Worm (Caenorhabditis elegans) whole organism, mixed stage, embryonic: ENCODE data around the gene pho-6.

ENCODE experiments used
- ceh-83 ChIP-seq: fragments of 200-800 bp; sonication (Bioruptor generic); optimal IDR thresholded peaks from 2 replicates; lab custom pipeline; 2018; ENCODE audit warnings: mild to moderate bottlenecking, missing genetic modification characterization, missing compliant biosample characterization
- ham-2 ChIP-seq: fragments of 200-800 bp; sonication (Bioruptor generic); optimal IDR thresholded peaks from 2 replicates; lab custom pipeline; 2018; ENCODE audit warnings: mild to moderate bottlenecking, missing genetic modification characterization, missing compliant biosample characterization
- mab-5 ChIP-seq: fragments of 150-350 bp; optimal IDR thresholded peaks from 2 replicates; lab custom pipeline; 2014; ENCODE audit warnings: missing biosample characterization, missing genetic modification characterization
- nhr-12 ChIP-seq: fragments of 150-350 bp; optimal IDR thresholded peaks from 2 replicates; lab custom pipeline; 2014; ENCODE audit warnings: missing biosample characterization, missing genetic modification characterization
- nhr-237 ChIP-seq: fragments of 150-350 bp; optimal IDR thresholded peaks from 2 replicates; lab custom pipeline; 2014; ENCODE audit warnings: missing biosample characterization, missing genetic modification characterization
- nhr-76 ChIP-seq: sonication (generic microtip); optimal IDR thresholded peaks from 2 replicates; lab custom pipeline; 2017; ENCODE audit warnings: missing biosample characterization, missing genetic modification characterization
- snpc-4 ChIP-seq: fragments of 150-350 bp; optimal IDR thresholded peaks from 2 replicates; lab custom pipeline; 2014; ENCODE audit warnings: missing biosample characterization, missing genetic modification characterization
- tbx-8 ChIP-seq: fragments of 200-800 bp; sonication (Bioruptor generic); optimal IDR thresholded peaks from 2 replicates; lab custom pipeline; 2018; ENCODE audit warnings: mild to moderate bottlenecking, missing genetic modification characterization, moderate library complexity, missing compliant biosample characterization
- unc-62 ChIP-seq: fragments of 150-350 bp; optimal IDR thresholded peaks from 2 replicates; lab custom pipeline; 2014; ENCODE audit warnings: missing biosample characterization, missing genetic modification reagents, missing genetic modification characterization
- ztf-11 ChIP-seq: fragments of 150-350 bp; optimal IDR thresholded peaks from 2 replicates; lab custom pipeline; 2014; ENCODE audit warnings: missing biosample characterization, missing genetic modification characterization

DNA sequence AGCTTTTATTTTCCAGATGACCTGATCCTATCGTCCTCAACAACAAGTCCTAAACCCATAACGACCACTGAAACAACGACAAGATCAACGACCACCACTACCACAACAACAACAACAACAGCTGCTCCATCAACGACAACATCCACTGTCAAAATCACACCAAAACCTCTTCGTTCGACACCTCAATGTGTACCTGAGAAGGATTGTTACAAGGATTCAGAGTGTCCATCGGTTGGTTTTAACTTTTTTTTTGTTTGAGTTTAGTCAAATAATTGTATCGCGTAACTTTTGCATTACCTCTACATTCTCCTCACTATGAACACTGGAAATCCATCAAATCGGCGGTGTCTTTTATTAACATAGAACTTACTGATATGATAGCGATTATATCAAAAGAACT, 14.2 kb downstream of the pho-6 start:
- TF ChIP-seq ham-2 (no peak), nhr-76 (tag; lab: Kevin White, UChicago) (no peak), nhr-237 (tag; lab: Kevin White, UChicago) (no peak), nhr-12 (tag; lab: Kevin White, UChicago) (no peak), unc-62 (GFP tag; lab: Kevin White, UChicago) (no peak), snpc-4 (no peak), mab-5 (no peak), ztf-11 (no peak), ceh-83 (no peak), tbx-8 (no peak)
